Fruit fly (Drosophila melanogaster): Measurements from ENCODE around the gene CG10973.

The CG10973 gene

DNA sequence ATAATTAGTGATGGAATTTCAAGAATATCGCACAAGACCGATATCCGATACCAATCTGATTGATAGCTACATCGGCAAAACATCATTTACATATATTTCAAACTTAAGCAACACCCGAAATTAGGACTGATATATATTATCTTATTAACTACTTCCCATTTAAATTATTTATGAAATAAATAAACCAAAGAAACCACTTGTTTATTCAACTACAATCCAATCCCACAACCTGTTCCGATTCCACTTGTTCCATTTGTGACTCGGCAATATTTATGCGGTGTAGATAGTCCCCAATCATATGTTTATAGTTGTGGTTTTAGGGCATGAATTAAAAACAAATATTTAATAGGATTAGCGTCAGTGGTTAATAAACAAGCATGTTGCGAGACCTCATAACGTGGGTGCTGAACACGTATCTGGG, at the start of gene CG10973, which contains the start of gene Vps13D:
TSS of gene CG10973 (minus strand) at position 6 of the 421 bp plus-strand sequence.
TSS of gene Vps13D (plus strand) at position 281 of the 421 bp plus-strand sequence.
- peak; percentile 35 for TF ChIP-seq Hnf4 (GFP tag; optimal IDR thresholded peaks at IDR 0.05)
- TF ChIP-seq CG9705 (GFP tag; optimal IDR thresholded peaks at IDR 0.05), result no peak
- no peak for TF ChIP-seq psq (GFP tag; optimal IDR thresholded peaks at IDR 0.05)
- TF ChIP-seq Dif (GFP tag; optimal IDR thresholded peaks at IDR 0.05; ENCODE audit: partially characterized antibody), result peak; percentile 99
- TF ChIP-seq Jra (GFP tag; optimal IDR thresholded peaks at IDR 0.05), result peak; percentile 16
- no peak for TF ChIP-seq sage (GFP tag; optimal IDR thresholded peaks at IDR 0.05)
- TF ChIP-seq Sp1 (GFP tag; optimal IDR thresholded peaks at IDR 0.05), result no peak
- TF ChIP-seq woc (GFP tag; optimal IDR thresholded peaks at IDR 0.05), result no peak
- TF ChIP-seq tai (GFP tag; optimal IDR thresholded peaks at IDR 0.05), result peak; percentile 41
- TF ChIP-seq usp (GFP tag; optimal IDR thresholded peaks at IDR 0.05), result no peak
- TF ChIP-seq sv (GFP tag; optimal IDR thresholded peaks at IDR 0.05), result peak; percentile 49
- TF ChIP-seq fru (GFP tag; optimal IDR thresholded peaks at IDR 0.05), result no peak
- TF ChIP-seq Vsx2 (GFP tag; optimal IDR thresholded peaks at IDR 0.05; ENCODE audit: partially characterized antibody), result peak; percentile 99
- TF ChIP-seq lola (GFP tag; optimal IDR thresholded peaks at IDR 0.05), result no peak
- peak; percentile 75 to 90 for TF ChIP-seq dl (GFP tag; optimal IDR thresholded peaks at IDR 0.05; ENCODE audit: insufficient read depth in 1 of 2, partially characterized antibody in 2 of 2)
- TF ChIP-seq Hr83 (GFP tag; optimal IDR thresholded peaks at IDR 0.05; ENCODE audit: poor library complexity, severe bottlenecking), result no peak
- TF ChIP-seq brk (GFP tag; optimal IDR thresholded peaks at IDR 0.05), result peak; percentile 79
- no peak for TF ChIP-seq Dfd (GFP tag; optimal IDR thresholded peaks at IDR 0.05)
- TF ChIP-seq jim (GFP tag; optimal IDR thresholded peaks at IDR 0.05), result no peak

DNA sequence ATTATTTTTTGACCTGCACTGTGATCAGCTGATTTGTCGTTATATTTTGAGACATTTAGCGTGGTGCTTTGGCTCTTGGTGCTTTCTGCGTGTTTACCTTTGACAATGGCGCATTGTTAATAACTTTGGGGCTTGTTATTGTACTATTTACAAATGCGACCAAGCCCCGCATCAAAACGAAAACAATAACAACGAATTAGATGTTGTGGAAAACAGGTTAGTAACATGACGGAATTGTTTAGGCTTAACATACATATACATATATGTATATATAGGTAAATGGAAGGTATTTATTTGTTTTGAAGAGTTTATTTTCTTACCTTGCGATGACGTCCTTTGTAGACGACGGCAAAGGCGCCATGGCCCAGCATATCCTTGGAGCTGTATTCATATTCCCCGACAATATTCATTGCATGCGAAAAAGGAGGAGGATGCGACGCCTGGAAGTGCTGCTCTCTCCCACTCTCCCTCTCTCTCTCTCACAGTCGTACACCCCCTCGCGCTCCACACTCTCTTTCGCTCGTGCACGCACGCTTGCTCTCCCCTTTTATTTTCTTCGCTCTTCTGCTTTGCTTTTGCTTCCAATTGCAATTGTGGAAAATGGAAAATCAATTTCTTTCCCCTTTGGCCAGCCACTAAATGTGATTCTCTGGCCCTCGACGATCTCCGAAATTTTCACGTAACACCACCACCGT, 49.6 kb upstream of the CG10973 start:
- peak; percentile 80 for TF ChIP-seq psq (GFP tag; optimal IDR thresholded peaks at IDR 0.05)
- TF ChIP-seq dl (GFP tag; optimal IDR thresholded peaks at IDR 0.05; ENCODE audit: insufficient read depth in 1 of 2, partially characterized antibody in 2 of 2), result peak; percentile 65 to 89
- TF ChIP-seq pan (optimal IDR thresholded peaks at IDR 0.05), result no peak
- peak; percentile 15 for TF ChIP-seq OdsH (GFP tag; optimal IDR thresholded peaks at IDR 0.05)
- no peak for TF ChIP-seq Dfd (GFP tag; optimal IDR thresholded peaks at IDR 0.05)
- no peak for TF ChIP-seq Jra (GFP tag; optimal IDR thresholded peaks at IDR 0.05)
- TF ChIP-seq dsf (GFP tag; optimal IDR thresholded peaks at IDR 0.05; ENCODE audit: borderline replicate concordance), result no peak
- TF ChIP-seq sage (GFP tag; optimal IDR thresholded peaks at IDR 0.05), result no peak
- peak; percentile 5 for TF ChIP-seq Hr83 (GFP tag; optimal IDR thresholded peaks at IDR 0.05; ENCODE audit: poor library complexity, severe bottlenecking)
- no peak for TF ChIP-seq Abd-B (GFP tag; optimal IDR thresholded peaks at IDR 0.05)
- no peak for TF ChIP-seq foxo (GFP tag; optimal IDR thresholded peaks at IDR 0.05)
- TF ChIP-seq ey (GFP tag; optimal IDR thresholded peaks at IDR 0.05), result no peak
- TF ChIP-seq br (GFP tag; optimal IDR thresholded peaks at IDR 0.05), result no peak
- no peak for TF ChIP-seq brk (GFP tag; optimal IDR thresholded peaks at IDR 0.05)
- TF ChIP-seq CrebA (GFP tag; optimal IDR thresholded peaks at IDR 0.05; ENCODE audit: borderline replicate concordance), result no peak
- TF ChIP-seq Myc (optimal IDR thresholded peaks at IDR 0.05), result no peak
- TF ChIP-seq tai (GFP tag; optimal IDR thresholded peaks at IDR 0.05), result no peak
- no peak for TF ChIP-seq rgr (GFP tag; optimal IDR thresholded peaks at IDR 0.05)
- no peak for TF ChIP-seq woc (GFP tag; optimal IDR thresholded peaks at IDR 0.05)
- no peak for TF ChIP-seq dmrt93B (GFP tag; optimal IDR thresholded peaks at IDR 0.05)
- no peak for TF ChIP-seq CG32264 (GFP tag; optimal IDR thresholded peaks at IDR 0.05)
- TF ChIP-seq Rel (GFP tag; optimal IDR thresholded peaks at IDR 0.05), result no peak
- TF ChIP-seq Rel (tag; optimal IDR thresholded peaks at IDR 0.05), result no peak
- no peak for TF ChIP-seq usp (GFP tag; optimal IDR thresholded peaks at IDR 0.05)
- TF ChIP-seq GATAd (GFP tag; optimal IDR thresholded peaks at IDR 0.05), result no peak
- no peak for TF ChIP-seq Sp1 (GFP tag; optimal IDR thresholded peaks at IDR 0.05)
- no peak for TF ChIP-seq Hnf4 (GFP tag; optimal IDR thresholded peaks at IDR 0.05)
- TF ChIP-seq N (GFP tag; optimal IDR thresholded peaks at IDR 0.05), result no peak
- no peak for TF ChIP-seq Mio (GFP tag; optimal IDR thresholded peaks at IDR 0.05)
- no peak for TF ChIP-seq CG9705 (GFP tag; optimal IDR thresholded peaks at IDR 0.05)
- TF ChIP-seq jim (GFP tag; optimal IDR thresholded peaks at IDR 0.05), result no peak
- peak; percentile 94 for TF ChIP-seq Dif (GFP tag; optimal IDR thresholded peaks at IDR 0.05; ENCODE audit: partially characterized antibody)
- TF ChIP-seq fru (GFP tag; optimal IDR thresholded peaks at IDR 0.05), result no peak
- peak; percentile 84 for TF ChIP-seq lola (GFP tag; optimal IDR thresholded peaks at IDR 0.05)
- TF ChIP-seq HLH106 (tag; optimal IDR thresholded peaks at IDR 0.05), result no peak
- no peak for TF ChIP-seq Hr78 (GFP tag; optimal IDR thresholded peaks at IDR 0.05)
- no peak for TF ChIP-seq Vsx2 (GFP tag; optimal IDR thresholded peaks at IDR 0.05; ENCODE audit: partially characterized antibody)
- TF ChIP-seq sv (GFP tag; optimal IDR thresholded peaks at IDR 0.05), result no peak
- TF ChIP-seq h (GFP tag; optimal IDR thresholded peaks at IDR 0.05), result no peak

All from whole organism, wandering third instar larva.